ENCODE assay signal across 4 fruit fly cellular contexts in the genomic region with DNA sequence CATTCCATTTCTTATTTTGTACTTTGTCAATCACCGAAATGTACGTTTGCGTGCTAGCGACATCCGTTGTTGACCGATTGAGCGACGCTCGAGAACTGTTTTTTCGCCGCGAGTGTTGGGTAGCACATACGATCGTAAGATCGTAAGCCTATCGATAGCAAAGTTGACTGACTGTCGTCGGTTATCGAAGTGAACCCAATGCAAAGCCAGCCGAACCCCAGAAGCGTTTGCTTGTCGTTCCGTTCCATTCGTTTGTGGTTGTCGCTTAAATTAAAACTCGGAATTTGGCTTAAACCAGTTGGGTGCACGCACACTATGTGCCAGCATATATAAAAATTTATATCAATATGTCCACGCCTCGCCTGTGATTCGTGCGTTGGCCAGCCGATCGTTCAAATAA.
TF ChIP-seq lines count a peak whose summit lies in the region.

No protein-coding gene starts in this region.

- no peak for TF ChIP-seq CTCF in whole organism, embryonic (GFP tag; optimal IDR thresholded peaks at IDR 0.05; lab: Kevin White, UChicago)

TF ChIP-seq in whole organism, adult, 20 proteins besides CTCF, POLR2A, EP300 and RAD21:
- TF ChIP-seq CG5204 (GFP tag; optimal IDR thresholded peaks at IDR 0.05; lab: Kevin White, UChicago) (peak; percentile 9), kay (GFP tag; lab: Kevin White, UChicago; ENCODE audit: borderline replicate concordance) (no peak), cic (GFP tag; optimal IDR thresholded peaks at IDR 0.05; lab: Kevin White, UChicago) (peak; percentile 7), CG12768 (GFP tag; optimal IDR thresholded peaks at IDR 0.05; lab: Kevin White, UChicago) (no peak), CG14711 (tag; optimal IDR thresholded peaks at IDR 0.05; lab: Kevin White, UChicago) (no peak)

TF ChIP-seq in whole organism, embryonic, 481 proteins besides CTCF, POLR2A, EP300 and RAD21 (continues in another document):
- TF ChIP-seq ftz-f1 (GFP tag; optimal IDR thresholded peaks at IDR 0.05; lab: Kevin White, UChicago) (no peak), ewg (GFP tag; optimal IDR thresholded peaks at IDR 0.05; lab: Kevin White, UChicago) (no peak), row (GFP tag; IDR thresholded peaks at IDR 0.05; lab: Robert Waterston, UW) (peak; percentile 13; the same call in 1 of the 3 replicates), HLH4C (GFP tag; IDR thresholded peaks at IDR 0.05; lab: Robert Waterston, UW; ENCODE audit: partially characterized antibody) (peak; percentile 56; the same call in 2 of the 3 replicates), CG13287 (GFP tag; IDR thresholded peaks at IDR 0.05; lab: Robert Waterston, UW; ENCODE audit: partially characterized antibody) (peak; percentile 80), BEAF-32 (GFP tag; optimal IDR thresholded peaks at IDR 0.05; lab: Kevin White, UChicago) (peak; percentile 29), CG6791 (GFP tag; IDR thresholded peaks at IDR 0.05; lab: Robert Waterston, UW; ENCODE audit: partially characterized antibody) (peak; percentile 64; the same call in 2 of the 3 replicates), dysf (GFP tag; IDR thresholded peaks at IDR 0.05; lab: Robert Waterston, UW) (no peak), yki (optimal IDR thresholded peaks at IDR 0.05; lab: Kevin White, UChicago) (no peak), Opbp (GFP tag; IDR thresholded peaks at IDR 0.05; lab: Robert Waterston, UW; ENCODE audit: partially characterized antibody) (0 out of 3 replicates have a peak, but pooled peaks have one; percentile 45), hbn (GFP tag; IDR thresholded peaks at IDR 0.05; lab: Robert Waterston, UW; ENCODE audit: partially characterized antibody) (peak; percentile 52), Deaf1 (tag; optimal IDR thresholded peaks at IDR 0.05; lab: Kevin White, UChicago) (peak; percentile 65), Meics (GFP tag; optimal IDR thresholded peaks at IDR 0.05; lab: Kevin White, UChicago) (no peak), amos (GFP tag; IDR thresholded peaks at IDR 0.05; lab: Robert Waterston, UW; ENCODE audit: partially characterized antibody) (peak; percentile 54; the same call in 1 of the 2 replicates), pfk (GFP tag; optimal IDR thresholded peaks at IDR 0.05; lab: Kevin White, UChicago) (peak; percentile 36), Med (GFP tag; lab: Kevin White, UChicago) (peak; percentile 78), Dref (GFP tag; IDR thresholded peaks at IDR 0.05; lab: Robert Waterston, UW) (peak; percentile 62), CG8290 (GFP tag; optimal IDR thresholded peaks at IDR 0.05; lab: Kevin White, UChicago) (no peak), CG8290 (tag; optimal IDR thresholded peaks at IDR 0.05; lab: Kevin White, UChicago) (peak in 1 of 2 experiments; percentile 20), bbx (GFP tag; IDR thresholded peaks at IDR 0.05; lab: Robert Waterston, UW; ENCODE audit: partially characterized antibody) (peak; percentile 65), Scr (GFP tag; IDR thresholded peaks at IDR 0.05; lab: Robert Waterston, UW; ENCODE audit: partially characterized antibody) (peak; percentile 56), sd (tag; optimal IDR thresholded peaks at IDR 0.05; lab: Kevin White, UChicago) (peak; percentile 54), Hey (tag; optimal IDR thresholded peaks at IDR 0.05; lab: Kevin White, UChicago) (no peak), cas (GFP tag; IDR thresholded peaks at IDR 0.05; lab: Robert Waterston, UW) (no peak)

TF ChIP-seq in whole organism, prepupa, 60 proteins besides CTCF, POLR2A, EP300 and RAD21:
- peak; percentile 81 for TF ChIP-seq svp (GFP tag; lab: Kevin White, UChicago)
- TF ChIP-seq CG31627 (GFP tag; optimal IDR thresholded peaks at IDR 0.05; lab: Kevin White, UChicago) = no peak
- TF ChIP-seq eg (GFP tag; IDR thresholded peaks at IDR 0.05; lab: Robert Waterston, UW) = 0 out of 3 replicates have a peak, but pooled peaks have one; percentile 15
- TF ChIP-seq Eip78C (GFP tag; lab: Kevin White, UChicago) = peak; percentile 7
- TF ChIP-seq CG8632 (GFP tag; optimal IDR thresholded peaks at IDR 0.05; lab: Kevin White, UChicago) = no peak
- TF ChIP-seq Hr4 (GFP tag; optimal IDR thresholded peaks at IDR 0.05; lab: Kevin White, UChicago) = no peak
- TF ChIP-seq CG6163 (GFP tag; IDR thresholded peaks at IDR 0.05; lab: Robert Waterston, UW) = 0 out of 3 replicates have a peak, but pooled peaks have one; percentile 29
TF ChIP-seq in whole organism, prepupa: peak in this region for 4.

TF ChIP-seq in whole organism, wandering third instar larva, 38 proteins besides CTCF, POLR2A, EP300 and RAD21:
- TF ChIP-seq foxo (GFP tag; optimal IDR thresholded peaks at IDR 0.05; lab: Kevin White, UChicago) = no peak
- TF ChIP-seq br (GFP tag; optimal IDR thresholded peaks at IDR 0.05; lab: Kevin White, UChicago) = peak; percentile 2
TF ChIP-seq in whole organism, wandering third instar larva: peak in this region for 1.
